Fruit fly (Drosophila melanogaster) whole organism, embryonic: ENCODE results near the gene CG13056.

Experiments
- B-H2 ChIP-seq: fragments of 200-800 bp; sonication (Bioruptor generic); optimal IDR thresholded peaks from 2 replicates; lab custom pipeline; 2018; ENCODE audit warnings: missing biosample characterization, mild to moderate bottlenecking, missing genetic modification characterization
- BtbVII ChIP-seq: fragments of 200-800 bp; sonication (Bioruptor generic); optimal IDR thresholded peaks from 3 replicates; lab custom pipeline; 2017; ENCODE audit warnings: missing biosample characterization, mild to moderate bottlenecking, missing genetic modification characterization
- Bteb2 ChIP-seq: fragments of 200-800 bp; sonication (Bioruptor generic); optimal IDR thresholded peaks from 2 replicates; lab custom pipeline; 2016; ENCODE audit warnings: missing biosample characterization, missing genetic modification characterization
- CG10147 ChIP-seq: fragments of 200-800 bp; sonication (Bioruptor generic); optimal IDR thresholded peaks from 2 replicates; lab custom pipeline; 2019; ENCODE audit warnings: missing biosample characterization, mild to moderate bottlenecking, missing genetic modification characterization, moderate library complexity
- CG11398 ChIP-seq: fragments of 200-800 bp; sonication (Bioruptor generic); optimal IDR thresholded peaks from 2 replicates; lab custom pipeline; 2016; ENCODE audit warnings: missing biosample characterization, missing genetic modification characterization
- CG11723 ChIP-seq: fragments of 200-800 bp; sonication (Bioruptor generic); optimal IDR thresholded peaks from 2 replicates; lab custom pipeline; 2017; ENCODE audit warnings: missing biosample characterization, mild to moderate bottlenecking, missing genetic modification characterization
- CG12659 ChIP-seq: fragments of 200-800 bp; sonication (Bioruptor generic); optimal IDR thresholded peaks from 3 replicates; lab custom pipeline; 2017; ENCODE audit warnings: mild to moderate bottlenecking, missing biosample characterization, missing genetic modification reagents, missing genetic modification characterization
- CG13287 ChIP-seq: fragments of 200-800 bp; sonication (Bioruptor generic); IDR thresholded peaks from 2 replicates; pipeline ENCODE4 v1.3.6; 2022; ENCODE audit warnings: missing biosample characterization, missing genetic modification characterization; ENCODE audit not compliant: partially characterized antibody
- CG13296 ChIP-seq: fragments of 200-800 bp; sonication (Bioruptor generic); optimal IDR thresholded peaks from 3 replicates; lab custom pipeline; 2018; ENCODE audit warnings: missing biosample characterization, mild to moderate bottlenecking, missing genetic modification characterization
- CG13424 ChIP-seq: fragments of 200-800 bp; sonication (Bioruptor generic); optimal IDR thresholded peaks from 2 replicates; lab custom pipeline; 2019; ENCODE audit warnings: missing biosample characterization, mild to moderate bottlenecking, missing genetic modification characterization, moderate library complexity
- CG15514 ChIP-seq: fragments of 200-800 bp; sonication (Bioruptor generic); optimal IDR thresholded peaks from 3 replicates; lab custom pipeline; 2017; ENCODE audit warnings: missing biosample characterization, missing genetic modification characterization, mild to moderate bottlenecking, moderate library complexity, missing genetic modification reagents
- CG2712 ChIP-seq: fragments of 200-800 bp; optimal IDR thresholded peaks from 3 replicates; lab custom pipeline; 2019; ENCODE audit warnings: missing biosample characterization, mild to moderate bottlenecking, missing genetic modification characterization, moderate library complexity
- CG34376 ChIP-seq: fragments of 200-800 bp; sonication (Bioruptor generic); optimal IDR thresholded peaks from 2 replicates; lab custom pipeline; 2018; ENCODE audit warnings: missing biosample characterization, mild to moderate bottlenecking, missing genetic modification characterization
- CG3726 ChIP-seq: fragments of 200-800 bp; sonication (Bioruptor generic); IDR thresholded peaks from 3 replicates; pipeline ENCODE4, ENCODE4 v1.3.6; 2022; ENCODE audit warnings: missing biosample characterization, missing genetic modification characterization
- CG4854 ChIP-seq: fragments of 200-800 bp; sonication (Bioruptor generic); optimal IDR thresholded peaks from 2 replicates; lab custom pipeline; 2016; ENCODE audit warnings: missing biosample characterization, missing genetic modification characterization, inconsistent platforms
- CG5180 ChIP-seq: fragments of 200-800 bp; sonication (Bioruptor generic); optimal IDR thresholded peaks from 3 replicates; lab custom pipeline; 2017; ENCODE audit warnings: missing biosample characterization, missing genetic modification characterization, mild to moderate bottlenecking, moderate library complexity, missing genetic modification reagents
- CG6683 ChIP-seq: fragments of 200-800 bp; sonication (Bioruptor generic); optimal IDR thresholded peaks from 2 replicates; lab custom pipeline; 2017; ENCODE audit warnings: missing biosample characterization, mild to moderate bottlenecking, missing genetic modification characterization, missing genetic modification reagents
- CG7372 ChIP-seq: fragments of 200-800 bp; sonication (Bioruptor generic); IDR thresholded peaks from 2 replicates; pipeline ENCODE4 v1.3.6; 2022; ENCODE audit warnings: missing biosample characterization, missing genetic modification characterization
- CG7745 ChIP-seq: fragments of 200-800 bp; sonication (Bioruptor generic); optimal IDR thresholded peaks from 2 replicates; lab custom pipeline; 2018; ENCODE audit warnings: missing biosample characterization, mild to moderate bottlenecking, missing genetic modification characterization, moderate library complexity
- CG8281 ChIP-seq: fragments of 200-800 bp; sonication (Bioruptor generic); optimal IDR thresholded peaks from 2 replicates; lab custom pipeline; 2018; ENCODE audit warnings: missing biosample characterization, mild to moderate bottlenecking, missing genetic modification characterization, moderate library complexity
- CG8290 ChIP-seq, 3 experiments: fragments of 200-800 bp; sonication (Bioruptor generic); optimal IDR thresholded peaks; 2 replicates each; lab custom pipeline; 2016 to 2019; ENCODE audit warnings: missing biosample characterization in 3 of 3, missing genetic modification characterization in 3 of 3, mild to moderate bottlenecking in 2 of 3, moderate library complexity in 1 of 3
- Chrac-16 ChIP-seq: fragments of 200-800 bp; sonication (Bioruptor generic); optimal IDR thresholded peaks from 3 replicates; lab custom pipeline; 2016; ENCODE audit warnings: missing biosample characterization, missing genetic modification characterization
- CoRest ChIP-seq: fragments of 200-800 bp; sonication (Bioruptor generic); optimal IDR thresholded peaks from 3 replicates; lab custom pipeline; 2018; ENCODE audit warnings: missing biosample characterization, mild to moderate bottlenecking, missing genetic modification characterization, moderate library complexity
- Dbx ChIP-seq: fragments of 200-800 bp; sonication (Bioruptor generic); IDR thresholded peaks from 3 replicates; pipeline ENCODE4 v1.3.6; 2022; ENCODE audit warnings: missing biosample characterization, missing genetic modification characterization
- Dfd ChIP-seq, 2 experiments: fragments of >200 bp; optimal IDR thresholded peaks; 2 replicates each; lab custom pipeline; 2017; ENCODE audit warnings: missing biosample characterization in 2 of 2, missing genetic modification characterization in 2 of 2
- Drgx ChIP-seq: fragments of 200-800 bp; sonication (Bioruptor generic); IDR thresholded peaks from 2 replicates; pipeline ENCODE4 v1.3.6; 2022; ENCODE audit warnings: missing biosample characterization, missing genetic modification characterization
- Hand ChIP-seq: fragments of 200-800 bp; sonication (Bioruptor generic); optimal IDR thresholded peaks from 2 replicates; lab custom pipeline; 2017; ENCODE audit warnings: mild to moderate bottlenecking, missing biosample characterization, missing genetic modification reagents, missing genetic modification characterization
- Meics ChIP-seq: fragments of 200-800 bp; sonication (Bioruptor generic); optimal IDR thresholded peaks from 2 replicates; lab custom pipeline; 2017; ENCODE audit warnings: missing biosample characterization, mild to moderate bottlenecking, missing genetic modification characterization
- NfI ChIP-seq: fragments of 200-800 bp; sonication (Bioruptor generic); optimal IDR thresholded peaks from 3 replicates; lab custom pipeline; 2018; ENCODE audit warnings: missing biosample characterization, mild to moderate bottlenecking, missing genetic modification characterization, moderate library complexity
- Oaz ChIP-seq: fragments of 200-800 bp; sonication (Bioruptor generic); IDR thresholded peaks from 2 replicates; pipeline ENCODE4 v1.3.6; 2022; ENCODE audit warnings: missing biosample characterization, missing genetic modification characterization
- PHDP ChIP-seq: fragments of 200-800 bp; sonication (Bioruptor generic); optimal IDR thresholded peaks from 3 replicates; lab custom pipeline; 2018; ENCODE audit warnings: missing biosample characterization, mild to moderate bottlenecking, missing genetic modification characterization, moderate library complexity
- Poxn ChIP-seq: fragments of 200-800 bp; sonication (Bioruptor generic); IDR thresholded peaks from 2 replicates; pipeline ENCODE4 v1.3.6; 2022; ENCODE audit warnings: missing biosample characterization, missing genetic modification characterization
- Rx ChIP-seq: fragments of 200-800 bp; sonication (Bioruptor generic); IDR thresholded peaks from 2 replicates; pipeline ENCODE4 v1.3.6; 2022; ENCODE audit warnings: missing biosample characterization, missing genetic modification characterization
- Six4 ChIP-seq: fragments of 200-800 bp; sonication (Bioruptor generic); optimal IDR thresholded peaks from 2 replicates; lab custom pipeline; 2016; ENCODE audit warnings: missing biosample characterization, missing genetic modification characterization
- Taf1 ChIP-seq: fragments of 200-800 bp; sonication (Bioruptor generic); IDR thresholded peaks from 2 replicates; pipeline ENCODE4 v1.3.6; 2022; ENCODE audit warnings: missing biosample characterization, missing genetic modification characterization
- ab ChIP-seq: fragments of 200-800 bp; sonication (Bioruptor generic); optimal IDR thresholded peaks from 2 replicates; lab custom pipeline; 2016; ENCODE audit warnings: missing biosample characterization, missing genetic modification characterization
- ap ChIP-seq: fragments of 200-800 bp; sonication (Bioruptor generic); IDR thresholded peaks from 2 replicates; pipeline ENCODE4 v1.3.6; 2022; ENCODE audit warnings: missing biosample characterization, missing genetic modification characterization
- ara ChIP-seq: fragments of 200-800 bp; sonication (Bioruptor generic); IDR thresholded peaks from 2 replicates; pipeline ENCODE4 v1.3.6; 2022; ENCODE audit warnings: missing biosample characterization, missing genetic modification characterization
- cg ChIP-seq: fragments of 200-800 bp; sonication (Bioruptor generic); optimal IDR thresholded peaks from 3 replicates; lab custom pipeline; 2019; ENCODE audit warnings: missing biosample characterization, mild to moderate bottlenecking, missing genetic modification characterization, moderate library complexity
- crol ChIP-seq: fragments of 200-800 bp; sonication (Bioruptor generic); IDR thresholded peaks from 2 replicates; pipeline ENCODE4 v1.3.6; 2022; ENCODE audit warnings: missing biosample characterization, missing genetic modification characterization
- dysf ChIP-seq: fragments of 200-800 bp; sonication (Bioruptor generic); IDR thresholded peaks from 3 replicates; pipeline ENCODE4 v1.3.6; 2022; ENCODE audit warnings: missing biosample characterization, missing genetic modification characterization
- ind ChIP-seq: fragments of 200-800 bp; sonication (Bioruptor generic); optimal IDR thresholded peaks from 3 replicates; lab custom pipeline; 2016; ENCODE audit warnings: missing biosample characterization, missing genetic modification characterization
- nerfin-1 ChIP-seq: fragments of 200-800 bp; sonication (Bioruptor generic); optimal IDR thresholded peaks from 3 replicates; lab custom pipeline; 2019; ENCODE audit warnings: missing biosample characterization, mild to moderate bottlenecking, missing genetic modification characterization, moderate library complexity
- prd ChIP-seq, 3 experiments: fragments of >200 bp in 2 of 3; fragments of 200-800 bp in 1 of 3; sonication (Bioruptor generic) in 1 of 3; optimal IDR thresholded peaks in 2 of 3; IDR thresholded peaks in 1 of 3; 2 replicates in 2 of 3; 3 replicates in 1 of 3; pipeline versions ENCODE4 v1.3.6 to Lab custom; 2017 to 2022; ENCODE audit warnings: missing biosample characterization in 1 of 3, missing genetic modification characterization in 1 of 3
- trem ChIP-seq: fragments of 200-800 bp; optimal IDR thresholded peaks from 3 replicates; lab custom pipeline; 2019; ENCODE audit warnings: missing biosample characterization, mild to moderate bottlenecking, missing genetic modification characterization, moderate library complexity
- trh ChIP-seq: fragments of 200-800 bp; sonication (Bioruptor generic); optimal IDR thresholded peaks from 2 replicates; lab custom pipeline; 2016; ENCODE audit warnings: missing biosample characterization, missing genetic modification characterization
- tup ChIP-seq: fragments of 200-800 bp; sonication (Bioruptor generic); optimal IDR thresholded peaks from 2 replicates; lab custom pipeline; 2016; ENCODE audit warnings: missing biosample characterization, mild to moderate bottlenecking, missing genetic modification characterization, moderate library complexity
- usp ChIP-seq: fragments of >200 bp; optimal IDR thresholded peaks from 2 replicates; lab custom pipeline; 2017; ENCODE audit warnings: missing biosample characterization, missing genetic modification characterization
- wor ChIP-seq: fragments of 200-800 bp; sonication (Bioruptor generic); IDR thresholded peaks from 2 replicates; pipeline ENCODE4 v1.3.6; 2022; ENCODE audit warnings: missing biosample characterization, missing genetic modification characterization

CG13056 gene

dm6 chr3L:16380770-16381169 is 47.7 kb downstream of the CG13056 start (continued):
- TF ChIP-seq nerfin-1 = peak; percentile 49
- peak; percentile 53 for TF ChIP-seq Taf1 (GFP tag; lab: Robert Waterston, UW)
- TF ChIP-seq Six4 = peak; percentile 65
- TF ChIP-seq CG13424 (tag; lab: Kevin White, UChicago) = peak; percentile 79
- TF ChIP-seq ara (GFP tag; lab: Robert Waterston, UW) = no peak
- TF ChIP-seq Dbx = 0 out of 3 replicates have a peak, but pooled peaks have one; percentile 51
- no peak for TF ChIP-seq Dfd (GFP tag; optimal IDR thresholded peaks at IDR 0.05; lab: Kevin White, UChicago)
- peak; percentile 36 for TF ChIP-seq CG11398 (GFP tag; lab: Kevin White, UChicago)
- no peak for TF ChIP-seq trh (GFP tag; lab: Kevin White, UChicago)
- TF ChIP-seq dysf (GFP tag; lab: Robert Waterston, UW) = peak; percentile 76; the same call in 1 of the 3 replicates
- no peak for TF ChIP-seq CG34376 (GFP tag; lab: Kevin White, UChicago)
- peak; percentile 43; the same call in 1 of the 2 replicates for TF ChIP-seq wor (GFP tag; lab: Robert Waterston, UW)
- TF ChIP-seq ap (GFP tag; lab: Robert Waterston, UW) = peak; percentile 19; the same call in 1 of the 2 replicates
- peak; percentile 28 for TF ChIP-seq CG6683 (GFP tag; lab: Kevin White, UChicago)
- peak; percentile 62 for TF ChIP-seq B-H2 (GFP tag; lab: Kevin White, UChicago)
- TF ChIP-seq ind (GFP tag; lab: Kevin White, UChicago) = peak; percentile 76
- peak; percentile 29; the same call in 1 of the 2 replicates for TF ChIP-seq Poxn (GFP tag; lab: Robert Waterston, UW)
- no peak; the same call in none of the 2 replicates for TF ChIP-seq CG7372 (GFP tag; lab: Robert Waterston, UW)
- TF ChIP-seq CG10147 (GFP tag; lab: Kevin White, UChicago) = peak; percentile 60
- TF ChIP-seq ab = peak; percentile 59
- TF ChIP-seq CG8281 = peak; percentile 29
- TF ChIP-seq CG3726 (GFP tag; lab: Robert Waterston, UW) = no peak
- TF ChIP-seq Hand (GFP tag; lab: Kevin White, UChicago) = peak; percentile 40
- TF ChIP-seq CG8290 (GFP tag; optimal IDR thresholded peaks at IDR 0.05; lab: Kevin White, UChicago) = no peak
- peak in 1 of 2 experiments; percentile 73 for TF ChIP-seq CG8290 (tag; optimal IDR thresholded peaks at IDR 0.05; lab: Kevin White, UChicago)
- peak; percentile 81 for TF ChIP-seq BtbVII (GFP tag; lab: Kevin White, UChicago)
- no peak for TF ChIP-seq CG13287 (GFP tag; lab: Robert Waterston, UW)
- TF ChIP-seq CG7745 (tag; lab: Kevin White, UChicago) = no peak
- TF ChIP-seq trem (tag; lab: Kevin White, UChicago) = peak; percentile 42
- TF ChIP-seq CG5180 (GFP tag; lab: Kevin White, UChicago) = peak; percentile 30
- peak; percentile 78 for TF ChIP-seq cg (GFP tag; lab: Kevin White, UChicago)
- peak; percentile 69 for TF ChIP-seq Chrac-16 (GFP tag; lab: Kevin White, UChicago)
- TF ChIP-seq CG13296 (GFP tag; lab: Kevin White, UChicago) = peak; percentile 76
- peak; percentile 73 for TF ChIP-seq CoRest (tag; lab: Kevin White, UChicago)
- TF ChIP-seq Bteb2 = peak; percentile 43
- peak; percentile 62 for TF ChIP-seq CG12659 (GFP tag; lab: Kevin White, UChicago)
- TF ChIP-seq CG15514 (GFP tag; lab: Kevin White, UChicago) = peak; percentile 44
- TF ChIP-seq Oaz (GFP tag; lab: Robert Waterston, UW) = peak; percentile 27; the same call in 1 of the 2 replicates
- no peak for TF ChIP-seq prd (optimal IDR thresholded peaks at IDR 0.05; lab: Kevin White, UChicago)
- TF ChIP-seq prd (GFP tag; IDR thresholded peaks at IDR 0.05; lab: Robert Waterston, UW) = peak; percentile 67; the same call in 2 of the 3 replicates
- peak; percentile 69 for TF ChIP-seq NfI (GFP tag; lab: Kevin White, UChicago)
- peak; percentile 70 for TF ChIP-seq PHDP (tag; lab: Kevin White, UChicago)
- TF ChIP-seq Drgx (GFP tag; lab: Robert Waterston, UW) = no peak
- peak; percentile 67 for TF ChIP-seq CG2712 (tag; lab: Kevin White, UChicago)
- TF ChIP-seq tup (GFP tag; lab: Kevin White, UChicago) = no peak
- peak; percentile 46 for TF ChIP-seq CG11723
- peak; percentile 69 for TF ChIP-seq Meics (GFP tag; lab: Kevin White, UChicago)
- TF ChIP-seq usp (GFP tag; lab: Kevin White, UChicago) = no peak
- TF ChIP-seq CG4854 (GFP tag; lab: Kevin White, UChicago) = peak; percentile 29
- no peak for TF ChIP-seq crol
- TF ChIP-seq Rx (GFP tag; lab: Robert Waterston, UW) = no peak
